Worm (Caenorhabditis elegans) whole organism, young adult: ENCODE data around the gene fbxa-35.
"Not testable (repeated sequence)": the region's sequence is repeated elsewhere in the genome, so short reads cannot be mapped to it uniquely, and the experiment has no call there.

ENCODE experiments used
- F49E8.2 ChIP-seq: sonication (generic microtip); optimal IDR thresholded peaks from 3 replicates; lab custom pipeline; 2017; ENCODE audit warnings: missing genetic modification characterization, mild to moderate bottlenecking, missing compliant biosample characterization, antibody characterized with exemption, moderate library complexity; ENCODE audit not compliant: insufficient read depth
- aptf-2 ChIP-seq: fragments of 200-800 bp; sonication (Bioruptor generic); conservative IDR thresholded peaks from 2 replicates; pipeline ENCODE4 v1.3.6; 2022; ENCODE audit warnings: missing genetic modification reagents, missing genetic modification characterization, missing compliant biosample characterization
- attf-3 ChIP-seq: fragments of 200-800 bp; sonication (Bioruptor generic); conservative IDR thresholded peaks from 2 replicates; pipeline ENCODE4 v1.3.6; 2022; ENCODE audit warnings: missing genetic modification reagents, missing genetic modification characterization, missing compliant biosample characterization
- ceh-58 ChIP-seq: fragments of 200-800 bp; sonication (Bioruptor generic); IDR thresholded peaks from 2 replicates; pipeline ENCODE4 v1.3.6; 2022; ENCODE audit warnings: missing genetic modification characterization, missing compliant biosample characterization
- hsf-1 ChIP-seq: fragments of 200-800 bp; sonication (Bioruptor generic); IDR thresholded peaks from 2 replicates; pipeline ENCODE4 v1.3.6; 2022; ENCODE audit warnings: missing genetic modification reagents, missing genetic modification characterization, missing compliant biosample characterization
- let-526 ChIP-seq: fragments of 200-800 bp; sonication (Bioruptor generic); IDR thresholded peaks from 2 replicates; pipeline ENCODE4 v1.3.6; 2022; ENCODE audit warnings: missing genetic modification reagents, missing genetic modification characterization, missing compliant biosample characterization
- lsy-27 ChIP-seq: sonication (generic microtip); optimal IDR thresholded peaks from 2 replicates; lab custom pipeline; 2017; ENCODE audit warnings: missing genetic modification characterization, mild to moderate bottlenecking, missing compliant biosample characterization, antibody characterized with exemption, missing genotype, borderline replicate concordance; ENCODE audit not compliant: insufficient read depth
- mcd-1 ChIP-seq: fragments of 200-800 bp; sonication (Bioruptor generic); IDR thresholded peaks from 2 replicates; pipeline ENCODE4 v1.3.6; 2022; ENCODE audit warnings: missing genetic modification reagents, missing genetic modification characterization, missing compliant biosample characterization
- nfya-1 ChIP-seq: sonication (generic microtip); optimal IDR thresholded peaks from 2 replicates; lab custom pipeline; 2017; ENCODE audit warnings: antibody characterized with exemption, missing compliant biosample characterization, missing genetic modification characterization, borderline replicate concordance; ENCODE audit not compliant: insufficient read depth
- unc-130 ChIP-seq: sonication (generic microtip); optimal IDR thresholded peaks from 2 replicates; lab custom pipeline; 2016; ENCODE audit warnings: missing genetic modification reagents, missing genetic modification characterization, missing compliant biosample characterization

DNA sequence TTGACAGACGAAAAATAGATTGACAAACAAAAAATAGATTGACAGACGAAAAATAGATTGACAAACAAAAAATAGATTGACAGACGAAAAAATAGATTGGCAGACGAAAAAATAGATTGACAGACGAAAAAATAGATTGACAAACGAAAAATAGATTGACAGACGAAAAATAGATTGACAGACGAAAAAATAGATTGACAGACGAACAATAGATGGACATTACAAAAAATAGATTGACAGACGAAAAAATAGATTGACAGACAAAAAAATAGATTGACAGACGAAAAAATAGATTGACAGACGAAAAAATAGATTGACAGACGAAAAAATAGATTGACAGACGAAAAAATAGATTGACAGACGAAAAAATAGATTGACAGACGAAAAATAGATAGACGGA is 34.3 kb upstream of the fbxa-35 start:
- not testable (repeated sequence) for TF ChIP-seq attf-3 (GFP tag; lab: Robert Waterston, UW); nfya-1 (tag; lab: Kevin White, UChicago); ceh-58 (GFP tag; lab: Robert Waterston, UW); aptf-2 (GFP tag; lab: Robert Waterston, UW); F49E8.2; unc-130 (GFP tag; lab: Kevin White, UChicago); let-526 (GFP tag; lab: Robert Waterston, UW); lsy-27; mcd-1; hsf-1 (GFP tag; lab: Robert Waterston, UW)
